Fruit fly (Drosophila melanogaster): ENCODE measurements around the gene CG13978.

Gene CG13978

dm6 chr3R:27441219-27441808, 22.7 kb upstream of the CG13978 start:
- TF ChIP-seq net (GFP tag; optimal IDR thresholded peaks at IDR 0.05) (no peak), Ets21C (GFP tag; optimal IDR thresholded peaks at IDR 0.05) (no peak), fd59A (GFP tag; optimal IDR thresholded peaks at IDR 0.05) (no peak), CG8319 (GFP tag; optimal IDR thresholded peaks at IDR 0.05) (no peak), CG6163 (GFP tag; IDR thresholded peaks at IDR 0.05) (no peak), CG4318 (GFP tag; optimal IDR thresholded peaks at IDR 0.05) (no peak), esn (GFP tag; optimal IDR thresholded peaks at IDR 0.05) (no peak), Eip93F (GFP tag; optimal IDR thresholded peaks at IDR 0.05) (no peak), CG6792 (GFP tag; optimal IDR thresholded peaks at IDR 0.05) (no peak), CG6276 (GFP tag; optimal IDR thresholded peaks at IDR 0.05) (no peak), CG3919 (GFP tag; optimal IDR thresholded peaks at IDR 0.05) (no peak), Eip78C (GFP tag) (no peak), CG9139 (GFP tag; optimal IDR thresholded peaks at IDR 0.05) (no peak), Hr4 (GFP tag; optimal IDR thresholded peaks at IDR 0.05) (no peak), Gug (GFP tag; IDR thresholded peaks at IDR 0.05) (no peak)

- TF ChIP-seq Eip93F (GFP tag; optimal IDR thresholded peaks at IDR 0.05) (no peak), Hr38 (GFP tag; optimal IDR thresholded peaks at IDR 0.05) (no peak), Sox14 (GFP tag; optimal IDR thresholded peaks at IDR 0.05) (no peak), CG6792 (GFP tag; optimal IDR thresholded peaks at IDR 0.05) (no peak), CG9139 (GFP tag; optimal IDR thresholded peaks at IDR 0.05) (no peak), vri (GFP tag; optimal IDR thresholded peaks at IDR 0.05) (no peak), Smox (GFP tag; optimal IDR thresholded peaks at IDR 0.05) (no peak), CG6808 (GFP tag; optimal IDR thresholded peaks at IDR 0.05) (no peak), dsx (GFP tag; optimal IDR thresholded peaks at IDR 0.05; ENCODE audit: poor library complexity, severe bottlenecking) (no peak)
Observed at dm6 chr3R:27442483-27442979, 21.5 kb upstream of the CG13978 start.

- no peak for TF ChIP-seq Hr4 (GFP tag; optimal IDR thresholded peaks at IDR 0.05)
- TF ChIP-seq Hr38 (GFP tag; optimal IDR thresholded peaks at IDR 0.05), result no peak
- no peak for TF ChIP-seq CG11762 (GFP tag; optimal IDR thresholded peaks at IDR 0.05; ENCODE audit: insufficient read depth)
- no peak for TF ChIP-seq Hr39 (GFP tag; optimal IDR thresholded peaks at IDR 0.05)
- no peak for TF ChIP-seq eg (GFP tag; IDR thresholded peaks at IDR 0.05)
- TF ChIP-seq esn (GFP tag; optimal IDR thresholded peaks at IDR 0.05), result no peak
- no peak for TF ChIP-seq CG9139 (GFP tag; optimal IDR thresholded peaks at IDR 0.05)
- TF ChIP-seq CG32006 (GFP tag; optimal IDR thresholded peaks at IDR 0.05), result no peak
- TF ChIP-seq Blimp-1 (GFP tag; optimal IDR thresholded peaks at IDR 0.05), result no peak
- TF ChIP-seq Gug (GFP tag; IDR thresholded peaks at IDR 0.05), result no peak
- TF ChIP-seq acj6 (GFP tag; optimal IDR thresholded peaks at IDR 0.05), result no peak
- no peak for TF ChIP-seq Sox102F (GFP tag; optimal IDR thresholded peaks at IDR 0.05)
- no peak for TF ChIP-seq Eip75B (GFP tag; optimal IDR thresholded peaks at IDR 0.05)
Observed at dm6 chr3R:27445311-27445710, 18.7 kb upstream of the CG13978 start.

- no peak for TF ChIP-seq Sox15 (GFP tag; optimal IDR thresholded peaks at IDR 0.05)
- no peak for TF ChIP-seq dac (GFP tag; optimal IDR thresholded peaks at IDR 0.05)
- no peak for TF ChIP-seq fd59A (GFP tag; optimal IDR thresholded peaks at IDR 0.05)
- no peak for TF ChIP-seq Sox14 (GFP tag; optimal IDR thresholded peaks at IDR 0.05)
- TF ChIP-seq acj6 (GFP tag; optimal IDR thresholded peaks at IDR 0.05), result no peak
- no peak for TF ChIP-seq lz (GFP tag; optimal IDR thresholded peaks at IDR 0.05)
- no peak for TF ChIP-seq CG6854 (GFP tag; optimal IDR thresholded peaks at IDR 0.05)
- TF ChIP-seq pdm3 (GFP tag; optimal IDR thresholded peaks at IDR 0.05), result no peak
- TF ChIP-seq CG4318 (GFP tag; optimal IDR thresholded peaks at IDR 0.05), result no peak
- no peak for TF ChIP-seq Gug (GFP tag; IDR thresholded peaks at IDR 0.05)
- no peak for TF ChIP-seq CG6276 (GFP tag; optimal IDR thresholded peaks at IDR 0.05)
- TF ChIP-seq Lpt (GFP tag; optimal IDR thresholded peaks at IDR 0.05), result no peak
- TF ChIP-seq CG6808 (GFP tag; optimal IDR thresholded peaks at IDR 0.05), result no peak
- TF ChIP-seq salr (GFP tag; optimal IDR thresholded peaks at IDR 0.05), result no peak
- TF ChIP-seq Hr38 (GFP tag; optimal IDR thresholded peaks at IDR 0.05), result no peak
- no peak for TF ChIP-seq CG31627 (GFP tag; optimal IDR thresholded peaks at IDR 0.05)
- no peak for TF ChIP-seq Eip75B (GFP tag; optimal IDR thresholded peaks at IDR 0.05)
- no peak for TF ChIP-seq CG8119 (GFP tag; IDR thresholded peaks at IDR 0.05)
Observed at dm6 chr3R:27462917-27463316, 1.1 kb upstream of the CG13978 start.

Data from whole organism, prepupa.